Fruit fly (Drosophila melanogaster) whole organism, embryonic: Measurements from ENCODE around the gene Rpn11.

Experiments
- Antp ChIP-seq: fragments of 200-800 bp; sonication (Bioruptor generic); optimal IDR thresholded peaks from 3 replicates; lab custom pipeline; 2016; ENCODE audit warnings: missing biosample characterization, missing genetic modification characterization
- Atf3 ChIP-seq: fragments of 200-800 bp; sonication (Bioruptor generic); optimal IDR thresholded peaks from 3 replicates; lab custom pipeline; 2016; ENCODE audit warnings: missing biosample characterization, missing genetic modification characterization
- CG11504 ChIP-seq: fragments of 200-800 bp; sonication (Bioruptor generic); optimal IDR thresholded peaks from 3 replicates; lab custom pipeline; 2019; ENCODE audit warnings: missing biosample characterization, mild to moderate bottlenecking, missing genetic modification characterization, moderate library complexity
- CG11560 ChIP-seq: fragments of 200-800 bp; sonication (Bioruptor generic); IDR thresholded peaks from 3 replicates; pipeline ENCODE4 v1.3.6; 2022; ENCODE audit warnings: missing biosample characterization, missing genetic modification characterization
- CG11695 ChIP-seq: fragments of 200-800 bp; sonication (Bioruptor generic); IDR thresholded peaks from 3 replicates; pipeline ENCODE4 v1.3.6; 2022; ENCODE audit warnings: missing biosample characterization, missing genetic modification characterization
- CG12236 ChIP-seq: fragments of 200-800 bp; sonication (Bioruptor generic); optimal IDR thresholded peaks from 2 replicates; lab custom pipeline; 2016; ENCODE audit warnings: missing biosample characterization, missing genetic modification characterization
- CG1233 ChIP-seq: fragments of 200-800 bp; sonication (Bioruptor generic); optimal IDR thresholded peaks from 4 replicates; lab custom pipeline; 2018; ENCODE audit warnings: missing biosample characterization, mild to moderate bottlenecking, missing genetic modification characterization
- CG12391 ChIP-seq: fragments of 200-800 bp; sonication (Bioruptor generic); optimal IDR thresholded peaks from 3 replicates; lab custom pipeline; 2018; ENCODE audit warnings: missing biosample characterization, mild to moderate bottlenecking, missing genetic modification characterization, moderate library complexity
- CG12744 ChIP-seq: fragments of 200-800 bp; sonication (Bioruptor generic); optimal IDR thresholded peaks from 2 replicates; lab custom pipeline; 2016; ENCODE audit warnings: missing biosample characterization, missing genetic modification characterization
- CG1529 ChIP-seq: fragments of 200-800 bp; sonication (Bioruptor generic); optimal IDR thresholded peaks from 3 replicates; lab custom pipeline; 2018; ENCODE audit warnings: missing biosample characterization, missing genetic modification characterization
- CG15514 ChIP-seq: fragments of 200-800 bp; sonication (Bioruptor generic); optimal IDR thresholded peaks from 3 replicates; lab custom pipeline; 2017; ENCODE audit warnings: missing biosample characterization, missing genetic modification characterization, mild to moderate bottlenecking, moderate library complexity, missing genetic modification reagents
- CG15601 ChIP-seq: fragments of 200-800 bp; sonication (Bioruptor generic); optimal IDR thresholded peaks from 3 replicates; lab custom pipeline; 2019; ENCODE audit warnings: missing biosample characterization, mild to moderate bottlenecking, missing genetic modification characterization, moderate library complexity
- CG16815 ChIP-seq: fragments of 200-800 bp; sonication (Bioruptor generic); optimal IDR thresholded peaks from 3 replicates; lab custom pipeline; 2017; ENCODE audit warnings: missing biosample characterization, mild to moderate bottlenecking, missing genetic modification characterization
- CG17612 ChIP-seq: fragments of 200-800 bp; sonication (Bioruptor generic); IDR thresholded peaks from 2 replicates; pipeline ENCODE4 v1.3.6; 2022; ENCODE audit warnings: missing biosample characterization, missing genetic modification characterization
- CG2712 ChIP-seq: fragments of 200-800 bp; optimal IDR thresholded peaks from 3 replicates; lab custom pipeline; 2019; ENCODE audit warnings: missing biosample characterization, mild to moderate bottlenecking, missing genetic modification characterization, moderate library complexity
- CG30020 ChIP-seq: fragments of 200-800 bp; optimal IDR thresholded peaks from 2 replicates; lab custom pipeline; 2019; ENCODE audit warnings: missing biosample characterization, mild to moderate bottlenecking, missing genetic modification characterization, moderate library complexity
- CG32767 ChIP-seq: fragments of 200-800 bp; sonication (Bioruptor generic); IDR thresholded peaks from 2 replicates; pipeline ENCODE4 v1.3.6; 2022; ENCODE audit warnings: missing biosample characterization, missing genetic modification characterization
- CG3407 ChIP-seq: fragments of 200-800 bp; sonication (Bioruptor generic); optimal IDR thresholded peaks from 2 replicates; lab custom pipeline; 2018; ENCODE audit warnings: missing biosample characterization, mild to moderate bottlenecking, missing genetic modification characterization
- CG5180 ChIP-seq: fragments of 200-800 bp; sonication (Bioruptor generic); optimal IDR thresholded peaks from 3 replicates; lab custom pipeline; 2017; ENCODE audit warnings: missing biosample characterization, missing genetic modification characterization, mild to moderate bottlenecking, moderate library complexity, missing genetic modification reagents
- CG8089 ChIP-seq: fragments of 200-800 bp; sonication (Bioruptor generic); optimal IDR thresholded peaks from 3 replicates; lab custom pipeline; 2016; ENCODE audit warnings: missing biosample characterization, missing genetic modification characterization
- CG8924 ChIP-seq: fragments of 200-800 bp; optimal IDR thresholded peaks from 3 replicates; lab custom pipeline; 2019; ENCODE audit warnings: missing biosample characterization, mild to moderate bottlenecking, missing genetic modification characterization, moderate library complexity
- CTCF ChIP-seq: fragments of 200-800 bp; sonication (Bioruptor generic); optimal IDR thresholded peaks from 2 replicates; lab custom pipeline; 2017; ENCODE audit warnings: missing biosample characterization, mild to moderate bottlenecking, missing genetic modification characterization, moderate library complexity
- Dad ChIP-seq: fragments of 200-800 bp; sonication (Bioruptor generic); optimal IDR thresholded peaks from 3 replicates; lab custom pipeline; 2016; ENCODE audit warnings: missing biosample characterization, missing genetic modification characterization
- Dp ChIP-seq: fragments of 200-800 bp; sonication (Bioruptor generic); optimal IDR thresholded peaks from 2 replicates; lab custom pipeline; 2018; ENCODE audit warnings: missing biosample characterization, mild to moderate bottlenecking, missing genetic modification characterization, moderate library complexity
- Ets65A ChIP-seq: fragments of 200-800 bp; sonication (Bioruptor generic); peaks from one replicate; lab custom pipeline; 2016; ENCODE audit warnings: missing biosample characterization, missing genetic modification characterization
- Gug ChIP-seq: fragments of 200-800 bp; sonication (Bioruptor generic); IDR thresholded peaks from 4 replicates; pipeline ENCODE4 v1.3.6; 2022; ENCODE audit warnings: missing biosample characterization, missing genetic modification characterization
- NC2α ChIP-seq: fragments of 200-800 bp; sonication (Bioruptor generic); optimal IDR thresholded peaks from 2 replicates; lab custom pipeline; 2016; ENCODE audit warnings: missing biosample characterization, missing genetic modification characterization
- Sin3A ChIP-seq: fragments of >200 bp; optimal IDR thresholded peaks from 2 replicates; lab custom pipeline; 2018
- bbx ChIP-seq: fragments of 200-800 bp; sonication (Bioruptor generic); IDR thresholded peaks from 2 replicates; pipeline ENCODE4 v1.3.6; 2022; ENCODE audit warnings: missing biosample characterization, missing genetic modification characterization; ENCODE audit not compliant: partially characterized antibody
- btn ChIP-seq: fragments of 200-800 bp; sonication (Bioruptor generic); optimal IDR thresholded peaks from 2 replicates; lab custom pipeline; 2016; ENCODE audit warnings: missing biosample characterization, missing genetic modification characterization
- danr ChIP-seq: fragments of 200-800 bp; sonication (Bioruptor generic); IDR thresholded peaks from 2 replicates; pipeline ENCODE4 v1.3.6; 2022; ENCODE audit warnings: missing biosample characterization, missing genetic modification characterization
- disco-r ChIP-seq: fragments of 200-800 bp; sonication (Bioruptor generic); optimal IDR thresholded peaks from 2 replicates; lab custom pipeline; 2016; ENCODE audit warnings: missing biosample characterization, missing genetic modification characterization
- fu2 ChIP-seq: fragments of 200-800 bp; sonication (Bioruptor generic); optimal IDR thresholded peaks from 2 replicates; lab custom pipeline; 2016; ENCODE audit warnings: missing biosample characterization, missing genetic modification characterization
- gcm ChIP-seq: fragments of 200-800 bp; sonication (Bioruptor generic); optimal IDR thresholded peaks from 2 replicates; lab custom pipeline; 2019; ENCODE audit warnings: missing biosample characterization, mild to moderate bottlenecking, missing genetic modification characterization, moderate library complexity
- ham ChIP-seq: fragments of 200-800 bp; sonication (Bioruptor generic); IDR thresholded peaks from 2 replicates; pipeline ENCODE4 v1.3.6; 2022; ENCODE audit warnings: missing biosample characterization, missing genetic modification characterization
- jigr1 ChIP-seq: fragments of 200-800 bp; sonication (Bioruptor generic); IDR thresholded peaks from 3 replicates; pipeline ENCODE4 v1.3.6; 2022; ENCODE audit warnings: missing biosample characterization, missing genetic modification characterization
- nerfin-2 ChIP-seq: fragments of 200-800 bp; sonication (Bioruptor generic); IDR thresholded peaks from 2 replicates; pipeline ENCODE4 v1.3.6; 2022; ENCODE audit warnings: missing biosample characterization, missing genetic modification characterization; ENCODE audit not compliant: partially characterized antibody
- pnt ChIP-seq: fragments of 200-800 bp; sonication (Bioruptor generic); optimal IDR thresholded peaks from 3 replicates; lab custom pipeline; 2016; ENCODE audit warnings: missing biosample characterization, missing genetic modification characterization
- row ChIP-seq: fragments of 200-800 bp; sonication (Bioruptor generic); IDR thresholded peaks from 3 replicates; pipeline ENCODE4 v1.3.6; 2022; ENCODE audit warnings: missing biosample characterization, missing genetic modification characterization
- run ChIP-seq: fragments of 200-800 bp; sonication (Bioruptor generic); optimal IDR thresholded peaks from 3 replicates; lab custom pipeline; 2018; ENCODE audit warnings: missing biosample characterization, mild to moderate bottlenecking, missing genetic modification characterization
- sc ChIP-seq, 3 experiments: fragments of >200 bp in 2 of 3; fragments of 200-800 bp in 1 of 3; sonication (Bioruptor generic) in 1 of 3; optimal IDR thresholded peaks; 2 replicates in 2 of 3; 3 replicates in 1 of 3; lab custom pipeline; 2017; ENCODE audit warnings: mild to moderate bottlenecking in 1 of 3, missing biosample characterization in 1 of 3, missing genetic modification characterization in 1 of 3, missing genetic modification reagents in 1 of 3
- slp2 ChIP-seq: fragments of 200-800 bp; sonication (Bioruptor generic); optimal IDR thresholded peaks from 2 replicates; lab custom pipeline; 2016; ENCODE audit warnings: missing biosample characterization, missing genetic modification characterization
- tin ChIP-seq: fragments of 200-800 bp; sonication (Bioruptor generic); optimal IDR thresholded peaks from 3 replicates; lab custom pipeline; 2016; ENCODE audit warnings: missing biosample characterization, missing genetic modification characterization
- ttk ChIP-seq: fragments of 200-800 bp; sonication (Bioruptor generic); IDR thresholded peaks from 2 replicates; pipeline ENCODE4 v2.1.2; 2022; ENCODE audit warnings: missing biosample characterization, missing genetic modification characterization
- tx ChIP-seq: fragments of 200-800 bp; sonication (Bioruptor generic); optimal IDR thresholded peaks from 2 replicates; lab custom pipeline; 2016; ENCODE audit warnings: missing biosample characterization, missing genetic modification characterization
- usp ChIP-seq: fragments of >200 bp; optimal IDR thresholded peaks from 2 replicates; lab custom pipeline; 2017; ENCODE audit warnings: missing biosample characterization, missing genetic modification characterization
- yki ChIP-seq: fragments of >200 bp; optimal IDR thresholded peaks from 3 replicates; lab custom pipeline; 2018
- zf30C ChIP-seq: fragments of 200-800 bp; sonication (Bioruptor generic); optimal IDR thresholded peaks from 3 replicates; lab custom pipeline; 2018; ENCODE audit warnings: missing biosample characterization, mild to moderate bottlenecking, missing genetic modification characterization

The Rpn11 gene

DNA sequence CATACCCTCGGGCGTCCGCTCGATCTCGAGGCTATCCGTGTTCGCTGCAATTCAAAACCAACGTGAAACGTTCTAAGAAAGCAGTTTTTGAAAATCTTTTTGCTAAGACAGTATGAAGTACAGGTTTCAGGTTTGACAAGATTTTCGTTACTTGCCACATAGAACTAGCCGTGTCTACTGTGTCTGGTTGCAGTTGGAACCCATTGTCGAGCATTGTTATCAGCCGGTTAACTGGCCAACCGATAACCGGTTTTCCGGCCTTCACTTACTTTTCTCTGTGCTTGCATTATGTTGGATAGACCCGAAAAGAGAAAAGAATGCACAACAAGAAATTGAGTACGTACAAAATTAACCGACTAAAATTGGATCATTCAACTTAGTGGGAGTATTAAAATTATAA lies 9.6 kb downstream of the Rpn11 start:
- TF ChIP-seq CG12391 (tag; lab: Kevin White, UChicago) (no peak), CG5180 (GFP tag; lab: Kevin White, UChicago) (peak; percentile 93), zf30C (GFP tag; lab: Kevin White, UChicago) (peak; percentile 67), nerfin-2 (no peak), ttk (GFP tag; lab: Robert Waterston, UW) (peak; percentile 38; the same call in 1 of the 2 replicates), ham (GFP tag; lab: Robert Waterston, UW) (no peak), CG15601 (peak; percentile 29), bbx (GFP tag; lab: Robert Waterston, UW) (0 out of 2 replicates have a peak, but pooled peaks have one; percentile 15)

DNA sequence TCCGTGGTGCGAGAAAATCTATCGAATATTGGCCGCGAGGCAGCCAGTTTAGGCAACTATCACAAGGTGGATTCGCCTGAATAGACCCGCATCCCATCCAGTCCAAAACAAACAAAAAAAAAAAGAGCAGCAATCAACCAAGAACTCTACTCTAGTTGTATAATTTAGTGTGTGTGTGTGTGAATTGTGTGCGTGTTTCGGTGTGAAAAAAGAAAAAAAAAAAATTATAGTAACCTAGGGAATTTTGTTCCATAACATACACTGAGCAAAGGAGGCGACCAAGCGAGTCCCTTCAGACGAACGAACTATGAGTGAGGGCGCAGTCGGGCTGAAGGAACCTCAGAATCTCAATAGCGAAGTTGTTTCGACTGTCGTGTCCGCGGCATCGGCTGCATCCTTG lies 13.3 kb downstream of the Rpn11 start:
- TF ChIP-seq gcm, result peak; percentile 11
- peak; percentile 93 for TF ChIP-seq Ets65A (GFP tag; lab: Kevin White, UChicago)
- no peak for TF ChIP-seq CG5180 (GFP tag; lab: Kevin White, UChicago)
- no peak for TF ChIP-seq CG8924
- no peak for TF ChIP-seq usp (GFP tag; lab: Kevin White, UChicago)

DNA sequence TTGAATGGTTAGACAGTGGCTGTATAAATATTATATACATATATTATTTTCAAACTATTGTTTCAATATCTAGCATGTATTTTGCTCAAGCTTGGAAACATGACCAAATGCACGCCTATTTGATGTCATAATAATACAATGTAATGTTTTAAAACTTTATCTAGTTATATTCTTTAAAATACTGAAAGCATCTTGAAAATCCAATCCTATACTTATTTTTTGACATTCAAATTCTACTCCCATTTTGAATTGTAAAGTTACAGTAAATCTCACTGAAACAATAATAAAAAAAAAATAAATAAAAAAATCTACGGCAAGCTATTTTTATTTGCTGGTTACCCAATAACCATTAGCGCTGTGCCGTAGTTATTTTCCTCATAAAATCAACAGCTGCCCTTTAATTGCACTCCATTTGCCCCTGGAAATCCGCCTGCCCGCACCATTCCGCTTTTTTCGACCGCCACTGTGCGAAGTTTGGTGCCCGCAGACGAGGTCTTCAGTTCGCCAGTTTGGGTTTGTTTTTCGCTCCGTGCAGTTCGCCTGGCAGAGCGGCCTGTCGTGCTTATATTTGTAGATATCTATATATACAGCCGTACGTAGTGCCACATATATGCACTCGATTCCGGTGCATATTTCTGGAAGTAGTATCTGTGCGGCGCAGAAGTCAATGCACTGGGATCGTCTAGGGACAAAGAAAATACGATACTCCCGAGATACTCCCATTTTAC lies 14.5 kb downstream of the Rpn11 start:
- TF ChIP-seq CG3407 (peak; percentile 21), CG17612 (no peak), Antp (GFP tag; lab: Kevin White, UChicago) (peak; percentile 39), CG32767 (peak; percentile 46; the same call in 1 of the 2 replicates), btn (GFP tag; lab: Kevin White, UChicago) (no peak), CG1233 (peak; percentile 19), CG11504 (peak; percentile 79), danr (peak; percentile 11; the same call in 1 of the 2 replicates), NC2α (GFP tag; lab: Kevin White, UChicago) (no peak), CG12744 (GFP tag; lab: Kevin White, UChicago) (no peak), CG30020 (tag; lab: Kevin White, UChicago) (no peak), CG1529 (peak; percentile 1), CG11695 (peak; percentile 57; the same call in 1 of the 3 replicates), run (tag; lab: Kevin White, UChicago) (peak; percentile 24), Dad (GFP tag; lab: Kevin White, UChicago) (peak; percentile 37), CG12236 (GFP tag; lab: Kevin White, UChicago) (peak; percentile 13), CG2712 (tag; lab: Kevin White, UChicago) (peak; percentile 58), disco-r (GFP tag; lab: Kevin White, UChicago) (no peak), row (GFP tag; lab: Robert Waterston, UW) (peak; percentile 71), Sin3A (no peak), CG16815 (GFP tag; lab: Kevin White, UChicago) (peak; percentile 1), CTCF (peak; percentile 18), tx (GFP tag; lab: Kevin White, UChicago) (no peak), CG8924 (peak; percentile 57), CG12391 (tag; lab: Kevin White, UChicago) (peak; percentile 61), fu2 (GFP tag; lab: Kevin White, UChicago) (no peak), tin (GFP tag; lab: Kevin White, UChicago) (peak; percentile 56), CG11560 (tag; lab: Robert Waterston, UW) (no peak), CG8089 (GFP tag; lab: Kevin White, UChicago) (peak; percentile 13), jigr1 (no peak), Dp (GFP tag; lab: Kevin White, UChicago) (no peak), sc (optimal IDR thresholded peaks at IDR 0.05; lab: Kevin White, UChicago) (no peak), sc (GFP tag; optimal IDR thresholded peaks at IDR 0.05; lab: Kevin White, UChicago) (peak; percentile 52), CG15514 (GFP tag; lab: Kevin White, UChicago) (peak; percentile 26), Gug (GFP tag; lab: Robert Waterston, UW) (peak; percentile 85), Atf3 (GFP tag; lab: Kevin White, UChicago) (peak; percentile 5), pnt (GFP tag; lab: Kevin White, UChicago) (peak; percentile 22), yki (lab: Kevin White, UChicago) (no peak), slp2 (GFP tag; lab: Kevin White, UChicago) (no peak)
